Worm (Caenorhabditis elegans) whole organism, dauer: ENCODE data around the gene eef-1G.

Source experiments
- unc-62 ChIP-seq: sonication (generic microtip); optimal IDR thresholded peaks from 2 replicates; lab custom pipeline; 2017; ENCODE audit warnings: missing biosample characterization, missing genetic modification reagents, missing genetic modification characterization

Gene eef-1G

ce11 chrV:10965501-10965900, at the start of gene eef-1G, which contains the start of gene ctf-4:
eef-1G (plus strand) TSS chrV:10965719.
ctf-4 (minus strand) TSS chrV:10965539.
- TF ChIP-seq unc-62: no peak

ce11 chrV:10915922-10916321, 49.6 kb upstream of the eef-1G start:
- no peak for TF ChIP-seq unc-62

DNA sequence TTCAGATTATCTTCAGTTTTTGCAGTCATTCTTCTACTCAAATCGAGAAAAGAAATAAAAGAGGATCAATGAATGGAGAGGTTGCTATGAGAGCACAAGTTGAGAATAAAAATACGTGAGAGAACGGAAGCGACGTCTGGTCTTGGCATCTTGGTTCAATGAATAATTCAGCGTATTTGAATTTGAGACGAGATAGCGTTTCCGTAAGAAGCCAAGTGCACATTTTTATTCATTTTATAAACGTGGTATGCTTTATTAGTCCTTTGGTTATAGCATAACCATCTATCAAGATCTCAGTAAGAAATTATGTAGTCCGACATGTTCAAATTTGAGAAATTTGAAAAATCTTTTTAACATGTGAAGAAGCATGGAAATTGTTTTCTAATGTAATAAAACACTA, 47.1 kb upstream of the eef-1G start, which contains the start of gene F58B4.2:
F58B4.2 (minus strand) TSS at position 101 of the 400 bp plus-strand sequence.
- no peak for TF ChIP-seq unc-62

DNA sequence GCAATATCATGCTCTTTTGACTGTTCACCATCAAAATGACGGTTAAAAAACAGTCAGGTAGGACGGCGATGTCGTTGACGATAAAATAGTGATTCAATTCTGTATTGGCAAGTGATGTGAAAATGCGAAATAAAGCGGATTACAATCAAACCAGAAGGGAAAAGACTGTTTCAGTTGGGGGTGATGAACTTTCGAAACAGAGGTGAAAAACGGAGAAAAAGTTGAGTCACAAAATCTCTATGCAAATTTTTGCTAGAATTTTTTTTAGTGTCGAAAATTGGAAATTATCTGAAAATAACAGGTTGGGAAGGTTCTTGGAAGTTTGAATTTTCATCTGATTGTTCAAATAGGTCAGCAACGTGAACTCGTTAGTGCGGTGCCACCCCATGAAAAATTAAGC, 43.8 kb upstream of the eef-1G start, which contains the start of gene nas-31:
nas-31 (minus strand) TSS at position 101 of the 400 bp plus-strand sequence.
- TF ChIP-seq unc-62: no peak

DNA sequence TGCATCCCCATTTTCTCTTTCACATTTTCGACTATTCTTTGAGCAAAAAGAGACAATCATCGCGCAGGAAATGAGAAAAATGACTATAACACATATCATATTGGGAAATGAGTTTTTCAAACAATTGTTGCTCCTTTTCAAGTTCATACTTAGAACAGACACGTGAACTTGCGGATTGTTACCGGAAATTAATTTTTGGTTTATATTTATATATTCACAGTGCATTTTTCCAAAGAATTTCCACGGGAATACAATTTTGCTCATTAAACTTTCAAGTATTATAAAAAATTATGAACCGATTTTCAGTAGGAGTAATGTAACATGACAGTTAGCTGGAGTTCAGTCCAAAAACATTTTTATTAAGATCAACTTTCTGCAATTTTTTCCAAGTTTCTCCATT, 42.3 kb upstream of the eef-1G start, which contains the start of gene F58B4.7:
F58B4.7 (minus strand) TSS at position 101 of the 400 bp plus-strand sequence.
- no peak for TF ChIP-seq unc-62

DNA sequence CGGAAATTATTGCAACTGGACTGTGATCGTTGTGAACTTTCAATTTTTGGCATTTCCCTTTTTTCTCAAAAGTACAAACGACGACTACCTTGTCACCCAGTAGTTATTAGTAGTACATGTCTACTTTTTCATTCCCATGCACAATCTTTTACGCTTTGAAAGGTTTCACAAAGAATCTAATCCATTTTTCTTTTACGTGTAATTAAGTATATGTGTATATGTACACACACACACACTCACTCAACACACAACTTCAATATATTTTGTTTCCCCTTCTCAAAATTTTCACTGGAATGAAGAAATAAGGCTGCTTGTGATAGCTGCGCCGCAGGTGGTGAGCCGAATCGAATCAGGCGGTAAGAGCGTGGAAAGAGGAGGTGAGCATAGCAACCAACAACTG, 40.8 kb upstream of the eef-1G start, which contains the start of gene F58B4.6:
F58B4.6 (plus strand) TSS at position 301 of the 400 bp plus-strand sequence.
- TF ChIP-seq unc-62: no peak

- no peak for TF ChIP-seq unc-62
Measured at ce11 chrV:10925658-10926057, 39.9 kb upstream of the eef-1G start.

DNA sequence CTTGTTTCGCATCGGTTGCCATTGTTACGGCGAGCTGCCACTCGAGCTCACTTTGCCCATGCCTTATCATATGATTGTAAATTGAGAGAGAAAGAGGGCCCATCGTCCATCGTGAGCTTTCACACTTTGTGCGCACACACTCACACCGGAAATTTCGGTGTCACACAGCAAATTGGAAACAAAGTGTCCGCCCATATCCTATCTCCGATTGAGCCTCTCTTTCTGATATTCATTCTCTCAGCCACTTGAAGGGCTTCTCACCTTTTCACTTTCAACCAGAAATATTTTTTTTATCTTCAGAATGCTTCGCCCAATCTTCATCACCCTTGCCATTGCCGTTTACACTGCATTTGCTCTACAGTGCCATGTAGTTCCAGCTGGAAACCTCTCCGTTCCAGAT, 36.0 kb upstream of the eef-1G start, which contains the start of gene F58B4.3:
F58B4.3 (plus strand) TSS at position 301 of the 400 bp plus-strand sequence.
- TF ChIP-seq unc-62: no peak

ce11 chrV:10931189-10931588, 34.3 kb upstream of the eef-1G start, which contains the start of gene scvp-1:
scvp-1 (minus strand) TSS chrV:10931289.
- TF ChIP-seq unc-62: no peak

- no peak for TF ChIP-seq unc-62
Measured at ce11 chrV:10932411-10932810, 33.1 kb upstream of the eef-1G start, which contains the start of gene F58B4.5. F58B4.5 (plus strand) TSS chrV:10932693.

- no peak for TF ChIP-seq unc-62
Measured at ce11 chrV:10936681-10937080, 28.8 kb upstream of the eef-1G start, which contains the start of gene F17C11.12. F17C11.12 (minus strand) TSS chrV:10936920.

ce11 chrV:10937294-10937693, 28.2 kb upstream of the eef-1G start:
- TF ChIP-seq unc-62: no peak

- no peak for TF ChIP-seq unc-62
Measured at ce11 chrV:10938739-10939138, 26.8 kb upstream of the eef-1G start, which contains the start of gene F17C11.11. F17C11.11 (minus strand) TSS chrV:10938817.

DNA sequence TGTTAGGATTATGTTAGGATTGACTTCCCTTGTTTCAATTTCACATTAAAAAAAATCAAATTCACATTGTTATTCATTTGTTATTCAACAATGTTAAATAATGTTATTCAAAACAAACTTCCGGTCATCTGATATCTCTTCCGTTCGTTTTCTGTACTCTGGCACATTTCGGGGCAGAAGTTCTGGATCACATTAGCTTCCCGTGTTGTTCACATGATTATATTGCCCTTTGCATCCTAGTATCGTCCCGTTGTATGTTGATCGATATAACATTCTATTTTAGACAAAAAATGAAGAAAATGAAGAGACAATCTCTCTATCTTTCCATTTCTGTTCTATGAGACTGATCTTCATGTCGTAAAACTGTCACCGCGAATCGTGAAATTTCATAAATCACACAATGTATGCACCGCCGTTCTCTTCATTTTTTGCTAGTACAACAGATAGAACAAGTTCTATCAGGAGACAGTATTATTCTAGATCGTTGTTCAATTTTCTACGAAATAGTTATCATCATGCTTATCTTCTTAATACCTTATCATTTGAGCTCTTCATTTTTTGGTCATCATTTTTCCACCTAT, 25.4 kb upstream of the eef-1G start:
- no peak for TF ChIP-seq unc-62

- TF ChIP-seq unc-62: no peak
Measured at ce11 chrV:10940571-10940991, 24.9 kb upstream of the eef-1G start.

- TF ChIP-seq unc-62: no peak
Measured at ce11 chrV:10941150-10941549, 24.4 kb upstream of the eef-1G start, which contains the start of gene F17C11.26. F17C11.26 (plus strand) TSS chrV:10941450.

- no peak for TF ChIP-seq unc-62
Measured at ce11 chrV:10942161-10942560, 23.4 kb upstream of the eef-1G start, which contains the start of gene zip-9. zip-9 (plus strand) TSS chrV:10942461.

ce11 chrV:10944903-10945302, 20.6 kb upstream of the eef-1G start:
- TF ChIP-seq unc-62: no peak
